Worm (Caenorhabditis elegans) whole organism, L4 larva: ENCODE measurements around the gene sre-34.

Source experiments
- ceh-44 ChIP-seq: fragments of 200-800 bp; sonication (Bioruptor generic); IDR thresholded peaks from 2 replicates; pipeline ENCODE4 v1.3.6; 2022; ENCODE audit warnings: missing genetic modification reagents, missing genetic modification characterization, missing compliant biosample characterization
- ceh-82 ChIP-seq: sonication (generic microtip); optimal IDR thresholded peaks from 2 replicates; lab custom pipeline; 2017; ENCODE audit warnings: missing biosample characterization, missing genetic modification characterization
- lim-7 ChIP-seq: fragments of 200-800 bp; sonication (Bioruptor generic); IDR thresholded peaks from 2 replicates; pipeline ENCODE4 v1.3.6; 2022; ENCODE audit warnings: missing genetic modification characterization, missing compliant biosample characterization
- lsy-2 ChIP-seq, 2 experiments: fragments of 150-350 bp in 1 of 2; sonication (generic microtip) in 1 of 2; optimal IDR thresholded peaks; 2 replicates each; lab custom pipeline; 2014 to 2017; ENCODE audit warnings: missing biosample characterization in 2 of 2, missing genetic modification characterization in 2 of 2
- nhr-25 ChIP-seq: sonication (generic microtip); optimal IDR thresholded peaks from 2 replicates; lab custom pipeline; 2017; ENCODE audit warnings: missing genetic modification characterization, mild to moderate bottlenecking, missing compliant biosample characterization, antibody characterized with exemption, moderate library complexity, borderline replicate concordance; ENCODE audit not compliant: insufficient read depth
- nhr-28 ChIP-seq: fragments of 150-350 bp; optimal IDR thresholded peaks from 2 replicates; lab custom pipeline; 2014; ENCODE audit warnings: missing biosample characterization, missing genetic modification characterization
- spr-3 ChIP-seq: fragments of 200-800 bp; sonication (Bioruptor generic); optimal IDR thresholded peaks from 2 replicates; lab custom pipeline; 2018; ENCODE audit warnings: mild to moderate bottlenecking, missing genetic modification characterization, missing compliant biosample characterization
- unc-130 ChIP-seq: sonication (generic microtip); optimal IDR thresholded peaks from 2 replicates; lab custom pipeline; 2016; ENCODE audit warnings: missing genetic modification reagents, missing genetic modification characterization, missing compliant biosample characterization
- unc-62 ChIP-seq, 3 experiments: fragments of 150-350 bp in 1 of 3; sonication (generic microtip); optimal IDR thresholded peaks in 2 of 3; peaks in 1 of 3; 1 replicate in 1 of 3; 2 replicates in 2 of 3; lab custom pipeline; 2014 to 2017; ENCODE audit warnings: missing biosample characterization in 3 of 3, missing genetic modification characterization in 3 of 3, missing genetic modification reagents in 3 of 3, missing genotype in 1 of 3
- ztf-11 ChIP-seq: fragments of 150-350 bp; optimal IDR thresholded peaks from 2 replicates; lab custom pipeline; 2014; ENCODE audit warnings: missing biosample characterization, missing genetic modification characterization

ce11 chrII:12480811-12481210 is 30.9 kb downstream of the sre-34 start, which contains the start of gene arrd-9:
- TF ChIP-seq ztf-11 (tag; lab: Kevin White, UChicago): no peak
- no peak for TF ChIP-seq nhr-28 (tag; lab: Kevin White, UChicago)
- TF ChIP-seq ceh-82 (tag; lab: Kevin White, UChicago): no peak
- TF ChIP-seq unc-62 (GFP tag; optimal IDR thresholded peaks at IDR 0.05 in 1 of 2; lab: Kevin White, UChicago): no peak
- TF ChIP-seq unc-62 (tag; optimal IDR thresholded peaks at IDR 0.05; lab: Kevin White, UChicago): no peak
- no peak for TF ChIP-seq lim-7
- no peak for TF ChIP-seq spr-3 (GFP tag; lab: Kevin White, UChicago)
- TF ChIP-seq unc-130 (GFP tag; lab: Kevin White, UChicago): no peak
- no peak for TF ChIP-seq nhr-25 (tag; lab: Kevin White, UChicago)
- no peak for TF ChIP-seq lsy-2 (tag; optimal IDR thresholded peaks at IDR 0.05; lab: Kevin White, UChicago)
- TF ChIP-seq ceh-44 (GFP tag; lab: Robert Waterston, UW): no peak
